Fruit fly (Drosophila melanogaster) whole organism, embryonic: ENCODE results near the gene CG12078.

Experiments
- Awh ChIP-seq: fragments of 200-800 bp; sonication (Bioruptor generic); IDR thresholded peaks from 2 replicates; pipeline ENCODE4, ENCODE4 v1.3.6; 2022; ENCODE audit warnings: missing biosample characterization, missing genetic modification characterization
- CG10267 ChIP-seq: fragments of 200-800 bp; sonication (Bioruptor generic); optimal IDR thresholded peaks from 2 replicates; lab custom pipeline; 2018; ENCODE audit warnings: missing biosample characterization, mild to moderate bottlenecking, missing genetic modification characterization, moderate library complexity
- CG10274 ChIP-seq: fragments of 200-800 bp; sonication (Bioruptor generic); optimal IDR thresholded peaks from 3 replicates; lab custom pipeline; 2017; ENCODE audit warnings: missing biosample characterization, mild to moderate bottlenecking, missing genetic modification characterization
- CG10959 ChIP-seq: fragments of 200-800 bp; sonication (Bioruptor generic); IDR thresholded peaks from 2 replicates; pipeline ENCODE4 v1.3.6; 2022; ENCODE audit warnings: missing biosample characterization, missing genetic modification characterization
- CG14441 ChIP-seq: fragments of 200-800 bp; sonication (Bioruptor generic); IDR thresholded peaks from 2 replicates; pipeline ENCODE4 v1.3.6; 2022; ENCODE audit warnings: missing biosample characterization, missing genetic modification characterization
- CG15479 ChIP-seq: fragments of 200-800 bp; sonication (Bioruptor generic); optimal IDR thresholded peaks from 3 replicates; lab custom pipeline; 2019; ENCODE audit warnings: missing biosample characterization, mild to moderate bottlenecking, missing genetic modification characterization, moderate library complexity
- CG1602 ChIP-seq: fragments of 200-800 bp; sonication (Bioruptor generic); optimal IDR thresholded peaks from 3 replicates; lab custom pipeline; 2016; ENCODE audit warnings: missing biosample characterization, missing genetic modification characterization
- CG16863 ChIP-seq: fragments of 200-800 bp; sonication (Bioruptor generic); optimal IDR thresholded peaks from 3 replicates; lab custom pipeline; 2016; ENCODE audit warnings: missing biosample characterization, missing genetic modification characterization
- CG17359 ChIP-seq: fragments of 200-800 bp; sonication (Bioruptor generic); optimal IDR thresholded peaks from 3 replicates; lab custom pipeline; 2018; ENCODE audit warnings: missing biosample characterization, mild to moderate bottlenecking, missing genetic modification characterization, moderate library complexity
- CG18262 ChIP-seq: fragments of 200-800 bp; optimal IDR thresholded peaks from 3 replicates; lab custom pipeline; 2019; ENCODE audit warnings: missing biosample characterization, mild to moderate bottlenecking, missing genetic modification characterization, moderate library complexity
- CG18599 ChIP-seq: fragments of 200-800 bp; sonication (Bioruptor generic); optimal IDR thresholded peaks from 3 replicates; lab custom pipeline; 2017; ENCODE audit warnings: missing biosample characterization, missing genetic modification characterization, mild to moderate bottlenecking, moderate library complexity, missing genetic modification reagents
- CG2116 ChIP-seq: fragments of 200-800 bp; sonication (Bioruptor generic); optimal IDR thresholded peaks from 3 replicates; lab custom pipeline; 2018; ENCODE audit warnings: missing biosample characterization, mild to moderate bottlenecking, missing genetic modification characterization
- CG2712 ChIP-seq: fragments of 200-800 bp; optimal IDR thresholded peaks from 3 replicates; lab custom pipeline; 2019; ENCODE audit warnings: missing biosample characterization, mild to moderate bottlenecking, missing genetic modification characterization, moderate library complexity
- CG30020 ChIP-seq: fragments of 200-800 bp; optimal IDR thresholded peaks from 2 replicates; lab custom pipeline; 2019; ENCODE audit warnings: missing biosample characterization, mild to moderate bottlenecking, missing genetic modification characterization, moderate library complexity
- CG31441 ChIP-seq: fragments of 200-800 bp; sonication (Bioruptor generic); IDR thresholded peaks from 2 replicates; pipeline ENCODE4 v1.3.6; 2022; ENCODE audit warnings: missing biosample characterization, missing genetic modification characterization
- CG32767 ChIP-seq: fragments of 200-800 bp; sonication (Bioruptor generic); IDR thresholded peaks from 2 replicates; pipeline ENCODE4 v1.3.6; 2022; ENCODE audit warnings: missing biosample characterization, missing genetic modification characterization
- CG4328 ChIP-seq: fragments of 200-800 bp; sonication (Bioruptor generic); optimal IDR thresholded peaks from 3 replicates; lab custom pipeline; 2017; ENCODE audit warnings: missing biosample characterization, missing genetic modification reagents, missing genetic modification characterization
- CG4424 ChIP-seq: fragments of 200-800 bp; sonication (Bioruptor generic); optimal IDR thresholded peaks from 3 replicates; lab custom pipeline; 2016; ENCODE audit warnings: missing biosample characterization, missing genetic modification characterization
- CG6272 ChIP-seq: fragments of 200-800 bp; sonication (Bioruptor generic); IDR thresholded peaks from 2 replicates; pipeline ENCODE4 v1.3.6; 2022; ENCODE audit warnings: missing biosample characterization, missing genetic modification characterization
- CHES-1-like ChIP-seq: fragments of 200-800 bp; sonication (Bioruptor generic); optimal IDR thresholded peaks from 2 replicates; lab custom pipeline; 2016; ENCODE audit warnings: missing biosample characterization, missing genetic modification characterization
- Dp ChIP-seq: fragments of 200-800 bp; sonication (Bioruptor generic); optimal IDR thresholded peaks from 2 replicates; lab custom pipeline; 2018; ENCODE audit warnings: missing biosample characterization, mild to moderate bottlenecking, missing genetic modification characterization, moderate library complexity
- Drgx ChIP-seq: fragments of 200-800 bp; sonication (Bioruptor generic); IDR thresholded peaks from 2 replicates; pipeline ENCODE4 v1.3.6; 2022; ENCODE audit warnings: missing biosample characterization, missing genetic modification characterization
- Ets97D ChIP-seq: fragments of 200-800 bp; sonication (Bioruptor generic); optimal IDR thresholded peaks from 3 replicates; lab custom pipeline; 2016; ENCODE audit warnings: missing biosample characterization, missing genetic modification characterization
- HmgZ ChIP-seq: fragments of 200-800 bp; sonication (Bioruptor generic); optimal IDR thresholded peaks from 2 replicates; lab custom pipeline; 2018; ENCODE audit warnings: missing biosample characterization, mild to moderate bottlenecking, missing genetic modification characterization
- Hr39 ChIP-seq: fragments of >200 bp; optimal IDR thresholded peaks from 2 replicates; lab custom pipeline; 2017
- Jarid2 ChIP-seq: fragments of 200-800 bp; sonication (Bioruptor generic); optimal IDR thresholded peaks from 3 replicates; lab custom pipeline; 2017; ENCODE audit warnings: mild to moderate bottlenecking, missing biosample characterization, missing genetic modification reagents, missing genetic modification characterization
- MESR4 ChIP-seq: fragments of 200-800 bp; sonication (Bioruptor generic); optimal IDR thresholded peaks from 2 replicates; lab custom pipeline; 2018; ENCODE audit warnings: missing biosample characterization, mild to moderate bottlenecking, missing genetic modification characterization, moderate library complexity
- Rfx ChIP-seq: fragments of 200-800 bp; sonication (Bioruptor generic); IDR thresholded peaks from 2 replicates; pipeline ENCODE4 v1.3.6; 2022; ENCODE audit warnings: missing biosample characterization, missing genetic modification characterization
- Xbp1 ChIP-seq: fragments of 200-800 bp; sonication (Bioruptor generic); optimal IDR thresholded peaks from 3 replicates; lab custom pipeline; 2016; ENCODE audit warnings: missing biosample characterization, mild to moderate bottlenecking, missing genetic modification characterization
- ara ChIP-seq: fragments of 200-800 bp; sonication (Bioruptor generic); IDR thresholded peaks from 2 replicates; pipeline ENCODE4 v1.3.6; 2022; ENCODE audit warnings: missing biosample characterization, missing genetic modification characterization
- bbx ChIP-seq: fragments of 200-800 bp; sonication (Bioruptor generic); IDR thresholded peaks from 2 replicates; pipeline ENCODE4 v1.3.6; 2022; ENCODE audit warnings: missing biosample characterization, missing genetic modification characterization; ENCODE audit not compliant: partially characterized antibody
- dimm ChIP-seq: fragments of 200-800 bp; sonication (Bioruptor generic); IDR thresholded peaks from 2 replicates; pipeline ENCODE4 v1.3.6; 2022; ENCODE audit warnings: missing biosample characterization, missing genetic modification characterization
- dm ChIP-seq: fragments of 200-800 bp; sonication (Bioruptor generic); optimal IDR thresholded peaks from 3 replicates; lab custom pipeline; 2016; ENCODE audit warnings: missing biosample characterization, missing genetic modification characterization
- fru ChIP-seq: fragments of >200 bp; optimal IDR thresholded peaks from 2 replicates; lab custom pipeline; 2017
- fu2 ChIP-seq: fragments of 200-800 bp; sonication (Bioruptor generic); optimal IDR thresholded peaks from 2 replicates; lab custom pipeline; 2016; ENCODE audit warnings: missing biosample characterization, missing genetic modification characterization
- grau ChIP-seq: fragments of 200-800 bp; optimal IDR thresholded peaks from 3 replicates; lab custom pipeline; 2019; ENCODE audit warnings: missing biosample characterization, mild to moderate bottlenecking, missing genetic modification characterization, moderate library complexity
- grn ChIP-seq: fragments of 200-800 bp; sonication (Bioruptor generic); optimal IDR thresholded peaks from 3 replicates; lab custom pipeline; 2017; ENCODE audit warnings: missing biosample characterization, missing genetic modification characterization
- hkb ChIP-seq, 2 experiments: fragments of 200-800 bp in 1 of 2; fragments of >200 bp in 1 of 2; sonication (Bioruptor generic) in 1 of 2; IDR thresholded peaks in 1 of 2; optimal IDR thresholded peaks in 1 of 2; 2 replicates each; pipeline versions ENCODE4 v1.3.6 to Lab custom; 2017 to 2022; ENCODE audit warnings: missing biosample characterization in 1 of 2, missing genetic modification characterization in 1 of 2
- jing ChIP-seq: fragments of 200-800 bp; sonication (Bioruptor generic); optimal IDR thresholded peaks from 2 replicates; lab custom pipeline; 2018; ENCODE audit warnings: missing biosample characterization, mild to moderate bottlenecking, missing genetic modification characterization
- kay ChIP-seq: fragments of 200-800 bp; sonication (Bioruptor generic); optimal IDR thresholded peaks from 2 replicates; lab custom pipeline; 2016; ENCODE audit warnings: missing biosample characterization, missing genetic modification characterization
- klu ChIP-seq: fragments of 200-800 bp; sonication (Bioruptor generic); IDR thresholded peaks from 2 replicates; pipeline ENCODE4 v1.3.6; 2022; ENCODE audit warnings: missing biosample characterization, missing genetic modification characterization
- kni ChIP-seq: fragments of 200-800 bp; sonication (Bioruptor generic); optimal IDR thresholded peaks from 3 replicates; lab custom pipeline; 2017; ENCODE audit warnings: mild to moderate bottlenecking, missing biosample characterization, missing genetic modification reagents, missing genetic modification characterization
- odd ChIP-seq: fragments of 200-800 bp; sonication (Bioruptor generic); optimal IDR thresholded peaks from 2 replicates; lab custom pipeline; 2017; ENCODE audit warnings: missing biosample characterization, mild to moderate bottlenecking, missing genetic modification characterization
- pb ChIP-seq: fragments of 200-800 bp; sonication (Bioruptor generic); optimal IDR thresholded peaks from 3 replicates; lab custom pipeline; 2016; ENCODE audit warnings: missing biosample characterization, missing genetic modification characterization
- pita ChIP-seq: fragments of 200-800 bp; sonication (Bioruptor generic); optimal IDR thresholded peaks from 2 replicates; lab custom pipeline; 2017; ENCODE audit warnings: missing biosample characterization, mild to moderate bottlenecking, missing genetic modification characterization
- sc ChIP-seq, 3 experiments: fragments of >200 bp in 2 of 3; fragments of 200-800 bp in 1 of 3; sonication (Bioruptor generic) in 1 of 3; optimal IDR thresholded peaks; 2 replicates in 2 of 3; 3 replicates in 1 of 3; lab custom pipeline; 2017; ENCODE audit warnings: mild to moderate bottlenecking in 1 of 3, missing biosample characterization in 1 of 3, missing genetic modification characterization in 1 of 3, missing genetic modification reagents in 1 of 3
- sima ChIP-seq: fragments of 200-800 bp; sonication (Bioruptor generic); optimal IDR thresholded peaks from 2 replicates; lab custom pipeline; 2016; ENCODE audit warnings: missing biosample characterization, missing genetic modification characterization
- twi ChIP-seq: fragments of 200-800 bp; optimal IDR thresholded peaks from 2 replicates; lab custom pipeline; 2019; ENCODE audit warnings: missing biosample characterization, mild to moderate bottlenecking, missing genetic modification characterization, moderate library complexity
- unc-4 ChIP-seq: fragments of 200-800 bp; sonication (Bioruptor generic); IDR thresholded peaks from 2 replicates; pipeline ENCODE4 v1.3.6; 2022; ENCODE audit warnings: missing biosample characterization, missing genetic modification characterization; ENCODE audit not compliant: partially characterized antibody

Gene CG12078

dm6 chr3L:3248714-3249663, 4.9 kb upstream of the CG12078 start (continued):
- TF ChIP-seq CG15479 = no peak
- TF ChIP-seq MESR4 (GFP tag; lab: Kevin White, UChicago) = no peak
- peak; percentile 0 for TF ChIP-seq CG10267 (tag; lab: Kevin White, UChicago)
- TF ChIP-seq CG31441 (GFP tag; lab: Robert Waterston, UW) = peak; percentile 54; the same call in 1 of the 2 replicates
- no peak for TF ChIP-seq CG10274 (GFP tag; lab: Kevin White, UChicago)
- no peak for TF ChIP-seq CG30020 (tag; lab: Kevin White, UChicago)
- peak; percentile 34 for TF ChIP-seq CG17359 (tag; lab: Kevin White, UChicago)
- no peak for TF ChIP-seq CG4328
- TF ChIP-seq Drgx (GFP tag; lab: Robert Waterston, UW) = peak; percentile 79
- no peak for TF ChIP-seq CG14441 (GFP tag; lab: Robert Waterston, UW)
- TF ChIP-seq grn (GFP tag; lab: Kevin White, UChicago) = no peak
- no peak for TF ChIP-seq sima
- TF ChIP-seq Xbp1 = peak; percentile 59
- TF ChIP-seq ara (GFP tag; lab: Robert Waterston, UW) = no peak
- no peak for TF ChIP-seq unc-4 (GFP tag; lab: Robert Waterston, UW)
- no peak for TF ChIP-seq dm (GFP tag; lab: Kevin White, UChicago)
- TF ChIP-seq CG1602 (GFP tag; lab: Kevin White, UChicago) = peak; percentile 34
- TF ChIP-seq kni (GFP tag; lab: Kevin White, UChicago) = no peak
- TF ChIP-seq fu2 (GFP tag; lab: Kevin White, UChicago) = no peak
- TF ChIP-seq CG6272 (GFP tag; lab: Robert Waterston, UW) = no peak
- TF ChIP-seq sc (optimal IDR thresholded peaks at IDR 0.05; lab: Kevin White, UChicago) = no peak
- TF ChIP-seq sc (GFP tag; optimal IDR thresholded peaks at IDR 0.05; lab: Kevin White, UChicago) = peak; percentile 34
- TF ChIP-seq CG2116 (GFP tag; lab: Kevin White, UChicago) = no peak
- TF ChIP-seq Ets97D (GFP tag; lab: Kevin White, UChicago) = no peak
- TF ChIP-seq hkb (optimal IDR thresholded peaks at IDR 0.05; lab: Kevin White, UChicago) = no peak
- peak; percentile 54; the same call in 1 of the 2 replicates for TF ChIP-seq hkb (GFP tag; IDR thresholded peaks at IDR 0.05; lab: Robert Waterston, UW)
- TF ChIP-seq pb (GFP tag; lab: Kevin White, UChicago) = no peak
- TF ChIP-seq CG10959 (GFP tag; lab: Robert Waterston, UW) = no peak
- TF ChIP-seq odd (GFP tag; lab: Kevin White, UChicago) = peak; percentile 25
- TF ChIP-seq jing (GFP tag; lab: Kevin White, UChicago) = no peak
- peak; percentile 36 for TF ChIP-seq CG4424 (GFP tag; lab: Kevin White, UChicago)
- no peak for TF ChIP-seq twi (tag; lab: Kevin White, UChicago)
- no peak for TF ChIP-seq Dp (GFP tag; lab: Kevin White, UChicago)
- TF ChIP-seq pita = no peak
- no peak for TF ChIP-seq Awh (GFP tag; lab: Robert Waterston, UW)
- peak; percentile 2 for TF ChIP-seq Jarid2 (GFP tag; lab: Kevin White, UChicago)
- TF ChIP-seq Hr39 = no peak
- peak; percentile 54 for TF ChIP-seq CG2712
- no peak for TF ChIP-seq klu (GFP tag; lab: Robert Waterston, UW)
- TF ChIP-seq CG32767 = 0 out of 2 replicates have a peak, but pooled peaks have one; percentile 21
- TF ChIP-seq Rfx (GFP tag; lab: Robert Waterston, UW) = no peak
- peak; percentile 53 for TF ChIP-seq CG18262 (tag; lab: Kevin White, UChicago)
- TF ChIP-seq CG16863 (GFP tag; lab: Kevin White, UChicago) = peak; percentile 26
- no peak for TF ChIP-seq kay
- no peak for TF ChIP-seq dimm (GFP tag; lab: Robert Waterston, UW)
- no peak for TF ChIP-seq fru (lab: Kevin White, UChicago)
- TF ChIP-seq HmgZ (tag; lab: Kevin White, UChicago) = no peak
- no peak for TF ChIP-seq bbx (GFP tag; lab: Robert Waterston, UW)
- peak; percentile 53 for TF ChIP-seq grau (tag; lab: Kevin White, UChicago)
- TF ChIP-seq CHES-1-like (GFP tag; lab: Kevin White, UChicago) = no peak
- TF ChIP-seq CG18599 (GFP tag; lab: Kevin White, UChicago) = peak; percentile 20
